Fruit fly (Drosophila melanogaster): Measurements from ENCODE around the gene CG7990.

Gene CG7990

DNA sequence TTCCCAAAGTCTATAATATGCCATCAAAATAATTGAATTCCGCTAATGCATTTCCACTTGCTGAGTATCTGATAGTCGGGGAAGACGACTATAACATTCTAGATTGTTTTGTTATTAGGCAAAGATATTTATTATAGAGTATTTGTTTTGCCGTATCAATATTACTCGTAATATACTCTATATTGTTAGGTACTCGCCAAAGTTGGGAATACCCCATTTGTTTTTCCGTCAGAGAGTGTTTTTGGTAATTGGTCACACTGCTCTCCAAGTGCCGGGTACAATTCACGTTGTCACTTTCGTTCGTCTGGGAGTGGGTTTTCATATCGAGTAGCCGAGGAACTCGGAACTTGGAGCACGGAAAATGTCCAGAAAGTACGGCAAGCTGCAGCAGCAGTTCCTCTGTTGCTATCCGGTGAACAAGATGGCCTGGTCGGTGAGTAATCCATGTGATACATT is 41.6 kb upstream of the CG7990 start, which contains the start of gene CG7889 (continued):
- peak; percentile 11; the same call in 1 of the 2 replicates for TF ChIP-seq CG13287 (GFP tag; IDR thresholded peaks at IDR 0.05; ENCODE audit: partially characterized antibody)
- peak; percentile 37 for TF ChIP-seq CG17829 (tag; optimal IDR thresholded peaks at IDR 0.05)
- TF ChIP-seq dm (GFP tag; optimal IDR thresholded peaks at IDR 0.05): peak; percentile 10
- TF ChIP-seq ham (GFP tag; IDR thresholded peaks at IDR 0.05): no peak
- no peak for TF ChIP-seq CG4707 (GFP tag; optimal IDR thresholded peaks at IDR 0.05)
- TF ChIP-seq Drgx (GFP tag; IDR thresholded peaks at IDR 0.05): no peak
- no peak for TF ChIP-seq CG5953 (GFP tag; IDR thresholded peaks at IDR 0.05)
- no peak for TF ChIP-seq MTF-1 (GFP tag; optimal IDR thresholded peaks at IDR 0.05; ENCODE audit: borderline replicate concordance)
- TF ChIP-seq CG31441 (GFP tag; IDR thresholded peaks at IDR 0.05): peak; percentile 42; the same call in 1 of the 2 replicates
- TF ChIP-seq tap (tag; optimal IDR thresholded peaks at IDR 0.05): peak; percentile 9
- no peak for TF ChIP-seq CG17568 (GFP tag; optimal IDR thresholded peaks at IDR 0.05)

DNA sequence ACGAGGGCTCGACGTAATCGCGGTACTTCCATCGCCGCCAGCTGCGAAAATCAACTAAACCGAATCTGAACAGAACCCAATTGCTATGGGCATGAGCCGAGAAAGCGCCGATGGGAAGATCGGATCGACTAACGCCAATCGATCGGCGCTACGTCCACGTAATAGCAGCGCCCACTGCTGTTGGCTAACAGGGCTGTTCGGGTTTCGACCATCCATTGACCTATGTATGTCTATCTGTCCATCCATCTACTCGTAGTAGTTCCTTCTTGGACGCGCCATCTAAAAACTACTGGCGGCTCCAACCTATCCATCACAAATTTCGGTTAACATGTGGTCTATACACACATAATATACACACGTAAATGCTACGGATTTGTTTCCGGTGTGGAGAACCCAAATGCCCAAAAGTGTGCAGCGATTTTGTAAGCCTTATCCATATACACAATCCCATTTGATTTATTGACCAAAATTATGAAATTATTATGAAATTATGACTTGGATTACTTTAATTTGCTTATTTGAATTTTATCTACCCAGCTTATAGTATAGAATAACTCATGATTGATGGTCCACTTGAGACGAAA is 40.1 kb upstream of the CG7990 start, which contains the start of gene CG14196:
CG14196 (minus strand) TSS at position 51 of the 584 bp plus-strand sequence.
- TF ChIP-seq CG2199 (GFP tag; IDR thresholded peaks at IDR 0.05) (0 out of 3 replicates have a peak, but pooled peaks have one; percentile 70), Dp (GFP tag; optimal IDR thresholded peaks at IDR 0.05) (no peak), CG1603 (tag; optimal IDR thresholded peaks at IDR 0.05) (peak; percentile 2), Pdp1 (GFP tag; optimal IDR thresholded peaks at IDR 0.05) (peak in 1 of 2 experiments; percentile 56), onecut (GFP tag; IDR thresholded peaks at IDR 0.05) (no peak), CG7357 (GFP tag; IDR thresholded peaks at IDR 0.05) (no peak), CG10274 (GFP tag; optimal IDR thresholded peaks at IDR 0.05) (no peak), CG8281 (tag; optimal IDR thresholded peaks at IDR 0.05) (peak; percentile 69), zf30C (GFP tag; optimal IDR thresholded peaks at IDR 0.05) (peak; percentile 33), Meics (GFP tag; optimal IDR thresholded peaks at IDR 0.05) (peak; percentile 29), Deaf1 (tag; optimal IDR thresholded peaks at IDR 0.05) (peak; percentile 74), sug (tag; optimal IDR thresholded peaks at IDR 0.05) (peak; percentile 4), CG18476 (GFP tag; optimal IDR thresholded peaks at IDR 0.05) (no peak), lab (GFP tag; optimal IDR thresholded peaks at IDR 0.05) (peak; percentile 10), dpn (GFP tag; optimal IDR thresholded peaks at IDR 0.05) (no peak), E2f2 (GFP tag; IDR thresholded peaks at IDR 0.05) (0 out of 2 replicates have a peak, but pooled peaks have one; percentile 9), CG8290 (GFP tag; optimal IDR thresholded peaks at IDR 0.05) (peak; percentile 52), CG8290 (tag; optimal IDR thresholded peaks at IDR 0.05) (peak in 1 of 2 experiments; percentile 24), HmgZ (tag; optimal IDR thresholded peaks at IDR 0.05) (peak; percentile 19), CG9437 (GFP tag; optimal IDR thresholded peaks at IDR 0.05) (peak; percentile 20), HLH3B (GFP tag; IDR thresholded peaks at IDR 0.05) (no peak), CTCF (GFP tag; optimal IDR thresholded peaks at IDR 0.05) (peak; percentile 58), D19B (GFP tag; optimal IDR thresholded peaks at IDR 0.05) (peak; percentile 37), pita (GFP tag; optimal IDR thresholded peaks at IDR 0.05) (peak; percentile 10), ac (GFP tag; optimal IDR thresholded peaks at IDR 0.05) (no peak), exex (tag; optimal IDR thresholded peaks at IDR 0.05) (no peak), sima (GFP tag; optimal IDR thresholded peaks at IDR 0.05) (no peak), org-1 (GFP tag; optimal IDR thresholded peaks at IDR 0.05) (no peak), CG17802 (tag; optimal IDR thresholded peaks at IDR 0.05) (no peak), Hmr (GFP tag; optimal IDR thresholded peaks at IDR 0.05) (no peak), CG11247 (GFP tag; IDR thresholded peaks at IDR 0.05) (no peak), CG3281 (GFP tag; optimal IDR thresholded peaks at IDR 0.05) (peak; percentile 6), CG32772 (GFP tag; IDR thresholded peaks at IDR 0.05) (no peak), CG10209 (GFP tag; optimal IDR thresholded peaks at IDR 0.05) (no peak), CG10321 (GFP tag; IDR thresholded peaks at IDR 0.05) (no peak), CG31388 (GFP tag; optimal IDR thresholded peaks at IDR 0.05) (no peak), CG6254 (GFP tag; optimal IDR thresholded peaks at IDR 0.05) (no peak), Med (GFP tag) (peak; percentile 72), Ets97D (GFP tag; optimal IDR thresholded peaks at IDR 0.05) (peak; percentile 33)

Measured in whole organism, embryonic.